Fruit fly (Drosophila melanogaster): ENCODE measurements around the gene bur.

The bur gene

DNA sequence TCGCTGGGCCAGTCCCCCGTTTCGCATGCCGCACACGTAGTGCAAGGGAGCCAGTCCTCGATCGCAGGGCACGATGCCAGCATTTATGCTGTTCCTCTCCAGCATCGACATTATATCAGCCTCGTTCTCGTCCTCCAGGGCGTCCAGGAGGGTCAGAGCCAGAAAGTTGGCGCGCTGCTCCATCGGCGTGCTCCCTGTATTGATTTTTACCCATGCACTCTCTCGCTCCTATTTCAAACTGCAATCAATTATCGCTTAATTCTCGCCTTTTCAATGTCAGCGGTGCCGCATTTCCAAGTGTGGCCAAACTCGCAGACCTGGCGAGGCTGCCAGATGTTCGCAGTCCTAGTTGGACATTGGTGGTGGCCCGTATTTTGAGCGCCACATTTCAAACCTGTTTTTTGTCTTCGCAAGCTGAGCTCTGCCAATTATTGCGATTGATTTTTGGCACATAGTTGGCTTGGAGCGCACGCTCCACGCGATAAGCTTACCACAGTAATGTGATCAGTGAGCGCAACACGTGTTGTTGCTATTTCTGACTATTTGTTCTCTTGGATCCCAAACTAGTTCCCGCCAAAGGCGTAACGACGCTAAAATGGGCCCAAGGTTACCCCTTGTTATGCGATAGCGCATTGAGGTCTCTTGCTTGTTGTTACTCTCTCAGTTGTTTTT, 38.9 kb upstream of the bur start, which contains the start of gene CG8679 (continued):
- peak; percentile 44 for TF ChIP-seq CG10267 (tag; optimal IDR thresholded peaks at IDR 0.05)
- TF ChIP-seq CG6654 (GFP tag; optimal IDR thresholded peaks at IDR 0.05), result no peak
- no peak for TF ChIP-seq CG7357 (GFP tag; IDR thresholded peaks at IDR 0.05)
- TF ChIP-seq Nf-YC (tag; optimal IDR thresholded peaks at IDR 0.05), result peak; percentile 34
- peak; percentile 8 for TF ChIP-seq ERR (GFP tag; optimal IDR thresholded peaks at IDR 0.05)
- no peak for TF ChIP-seq CG18262 (tag; optimal IDR thresholded peaks at IDR 0.05)
- no peak for TF ChIP-seq esg (GFP tag; conservative IDR thresholded peaks at IDR 0.05)
- peak; percentile 42 for TF ChIP-seq Med (GFP tag)
- no peak for TF ChIP-seq Sox102F (GFP tag; optimal IDR thresholded peaks at IDR 0.05)
- TF ChIP-seq Bgb (GFP tag; IDR thresholded peaks at IDR 0.05; ENCODE audit: partially characterized antibody), result peak; percentile 39; the same call in 1 of the 2 replicates
- TF ChIP-seq CG15601 (tag; optimal IDR thresholded peaks at IDR 0.05), result peak; percentile 31
- peak; percentile 38 for TF ChIP-seq CoRest (tag; optimal IDR thresholded peaks at IDR 0.05)
- peak; percentile 35; the same call in 1 of the 3 replicates for TF ChIP-seq HLH4C (GFP tag; IDR thresholded peaks at IDR 0.05; ENCODE audit: partially characterized antibody)
- TF ChIP-seq CG2120 (GFP tag; optimal IDR thresholded peaks at IDR 0.05), result no peak
- TF ChIP-seq Pdp1 (GFP tag; optimal IDR thresholded peaks at IDR 0.05), result peak in 1 of 2 experiments; percentile 91
- TF ChIP-seq cwo (GFP tag; optimal IDR thresholded peaks at IDR 0.05), result peak; percentile 84
- no peak for TF ChIP-seq CG8765 (GFP tag; IDR thresholded peaks at IDR 0.05)
- peak; percentile 56 for TF ChIP-seq CG6813 (GFP tag; optimal IDR thresholded peaks at IDR 0.05)
- TF ChIP-seq CG2199 (GFP tag; IDR thresholded peaks at IDR 0.05), result no peak
- TF ChIP-seq CG7928 (GFP tag; optimal IDR thresholded peaks at IDR 0.05), result no peak
- TF ChIP-seq nerfin-2 (GFP tag; IDR thresholded peaks at IDR 0.05; ENCODE audit: partially characterized antibody), result no peak
- 0 out of 3 replicates have a peak, but pooled peaks have one; percentile 51 for TF ChIP-seq Opbp (GFP tag; IDR thresholded peaks at IDR 0.05; ENCODE audit: partially characterized antibody)
- TF ChIP-seq CG16813 (GFP tag; IDR thresholded peaks at IDR 0.05; ENCODE audit: partially characterized antibody), result peak; percentile 34; the same call in 1 of the 3 replicates
- no peak for TF ChIP-seq CG14860 (GFP tag; IDR thresholded peaks at IDR 0.05; ENCODE audit: partially characterized antibody)
- no peak for TF ChIP-seq CG17912 (GFP tag; optimal IDR thresholded peaks at IDR 0.05)
- peak; percentile 8 for TF ChIP-seq CG4617 (GFP tag; optimal IDR thresholded peaks at IDR 0.05; ENCODE audit: borderline replicate concordance)
- TF ChIP-seq CG8089 (GFP tag; optimal IDR thresholded peaks at IDR 0.05), result no peak
- no peak for TF ChIP-seq psq (GFP tag; optimal IDR thresholded peaks at IDR 0.05)
- TF ChIP-seq row (GFP tag; IDR thresholded peaks at IDR 0.05), result peak; percentile 40; the same call in 2 of the 3 replicates
- TF ChIP-seq bsh (GFP tag; optimal IDR thresholded peaks at IDR 0.05), result no peak
- peak; percentile 78 for TF ChIP-seq Lhr (GFP tag; optimal IDR thresholded peaks at IDR 0.05)
- 0 out of 2 replicates have a peak, but pooled peaks have one; percentile 12 for TF ChIP-seq vvl (GFP tag; IDR thresholded peaks at IDR 0.05)
- no peak for TF ChIP-seq NK7.1 (GFP tag; optimal IDR thresholded peaks at IDR 0.05)
- TF ChIP-seq CG13894 (tag; optimal IDR thresholded peaks at IDR 0.05), result peak; percentile 26
- no peak for TF ChIP-seq CG43689 (GFP tag; IDR thresholded peaks at IDR 0.05)
- peak; percentile 20 for TF ChIP-seq CG18599 (GFP tag; optimal IDR thresholded peaks at IDR 0.05)
- TF ChIP-seq Scr (GFP tag; IDR thresholded peaks at IDR 0.05; ENCODE audit: partially characterized antibody), result peak; percentile 46
- peak; percentile 18 for TF ChIP-seq jumu (GFP tag; optimal IDR thresholded peaks at IDR 0.05)
- peak; percentile 56 for TF ChIP-seq CG3847 (GFP tag; IDR thresholded peaks at IDR 0.05)
- peak; percentile 35 for TF ChIP-seq Dref (GFP tag; IDR thresholded peaks at IDR 0.05)
- no peak for TF ChIP-seq jing (GFP tag; optimal IDR thresholded peaks at IDR 0.05)
- TF ChIP-seq Sry-β (GFP tag; optimal IDR thresholded peaks at IDR 0.05), result peak; percentile 63
- TF ChIP-seq Optix (GFP tag; IDR thresholded peaks at IDR 0.05), result no peak
- TF ChIP-seq HmgZ (tag; optimal IDR thresholded peaks at IDR 0.05), result peak; percentile 60
- TF ChIP-seq chm (GFP tag; IDR thresholded peaks at IDR 0.05), result 0 out of 2 replicates have a peak, but pooled peaks have one; percentile 26
- peak; percentile 37 for TF ChIP-seq Ets97D (GFP tag; optimal IDR thresholded peaks at IDR 0.05)
- TF ChIP-seq MESR4 (GFP tag; optimal IDR thresholded peaks at IDR 0.05), result peak; percentile 52
- TF ChIP-seq ken (GFP tag; IDR thresholded peaks at IDR 0.05), result no peak

Measured in whole organism, embryonic.